Fruit fly (Drosophila melanogaster) whole organism, wandering third instar larva: ENCODE results near the gene Tim17a2.

Source experiments
- Abd-B ChIP-seq: fragments of >200 bp; optimal IDR thresholded peaks from 2 replicates; lab custom pipeline; 2017; ENCODE audit warnings: missing biosample characterization, missing genetic modification characterization
- CG32264 ChIP-seq: fragments of 200-800 bp; sonication (Bioruptor generic); optimal IDR thresholded peaks from 2 replicates; lab custom pipeline; 2016; ENCODE audit warnings: missing biosample characterization, missing genetic modification characterization
- CG9705 ChIP-seq: fragments of 200-800 bp; sonication (Bioruptor generic); optimal IDR thresholded peaks from 2 replicates; lab custom pipeline; 2018; ENCODE audit warnings: missing biosample characterization, mild to moderate bottlenecking, missing genetic modification characterization
- CrebA ChIP-seq: fragments of 200-800 bp; sonication (Bioruptor generic); optimal IDR thresholded peaks from 2 replicates; lab custom pipeline; 2016; ENCODE audit warnings: missing biosample characterization, mild to moderate bottlenecking, missing genetic modification characterization, borderline replicate concordance
- Dfd ChIP-seq: fragments of >200 bp; optimal IDR thresholded peaks from 2 replicates; lab custom pipeline; 2017; ENCODE audit warnings: missing biosample characterization, missing genetic modification characterization
- Dif ChIP-seq: fragments of 200-275, 200-300 bp; sonication (Bioruptor generic); optimal IDR thresholded peaks from 2 replicates; lab custom pipeline; 2018; ENCODE audit warnings: missing biosample characterization, missing genetic modification characterization; ENCODE audit not compliant: partially characterized antibody
- GATAd ChIP-seq: sonication (Bioruptor generic); optimal IDR thresholded peaks from 2 replicates; lab custom pipeline; 2016; ENCODE audit warnings: missing biosample characterization, missing genetic modification characterization
- HLH106 ChIP-seq: fragments of 200-800 bp; optimal IDR thresholded peaks from 3 replicates; lab custom pipeline; 2019; ENCODE audit warnings: missing biosample characterization, mild to moderate bottlenecking, missing genetic modification characterization, moderate library complexity
- Hnf4 ChIP-seq: fragments of 200-800 bp; sonication (Bioruptor generic); optimal IDR thresholded peaks from 2 replicates; lab custom pipeline; 2016; ENCODE audit warnings: missing biosample characterization, mild to moderate bottlenecking, missing genetic modification characterization
- Hr78 ChIP-seq: fragments of >200 bp; optimal IDR thresholded peaks from 2 replicates; lab custom pipeline; 2017; ENCODE audit warnings: missing biosample characterization, missing genetic modification characterization
- Hr83 ChIP-seq: fragments of 200-300 bp; sonication (Bioruptor generic); optimal IDR thresholded peaks from 2 replicates; lab custom pipeline; 2016; ENCODE audit warnings: missing biosample characterization, mild to moderate bottlenecking, missing genetic modification characterization, moderate library complexity; ENCODE audit not compliant: poor library complexity, severe bottlenecking
- Jra ChIP-seq: sonication (Bioruptor generic); optimal IDR thresholded peaks from 2 replicates; lab custom pipeline; 2016; ENCODE audit warnings: missing biosample characterization, missing genetic modification characterization
- Mio ChIP-seq: sonication (Bioruptor generic); optimal IDR thresholded peaks from 2 replicates; lab custom pipeline; 2016; ENCODE audit warnings: missing biosample characterization, missing genetic modification characterization
- Myc ChIP-seq: fragments of >200 bp; optimal IDR thresholded peaks from 2 replicates; lab custom pipeline; 2017
- N ChIP-seq: fragments of >200 bp; optimal IDR thresholded peaks from 2 replicates; lab custom pipeline; 2018; ENCODE audit warnings: missing biosample characterization, missing external identifiers, missing genetic modification characterization
- OdsH ChIP-seq: fragments of 200-800 bp; sonication (Bioruptor generic); optimal IDR thresholded peaks from 2 replicates; lab custom pipeline; 2016; ENCODE audit warnings: missing biosample characterization, mild to moderate bottlenecking, missing genetic modification characterization
- Rel ChIP-seq, 2 experiments: fragments of 200-800 bp; sonication (Bioruptor generic) in 1 of 2; optimal IDR thresholded peaks; 2 replicates in 1 of 2; 3 replicates in 1 of 2; lab custom pipeline; 2016 to 2019; ENCODE audit warnings: mild to moderate bottlenecking in 2 of 2, missing biosample characterization in 2 of 2, missing genetic modification characterization in 2 of 2, moderate library complexity in 1 of 2
- Sp1 ChIP-seq: fragments of 200-800 bp; sonication (Bioruptor generic); optimal IDR thresholded peaks from 3 replicates; lab custom pipeline; 2019; ENCODE audit warnings: missing biosample characterization, mild to moderate bottlenecking, missing genetic modification characterization, moderate library complexity
- Vsx2 ChIP-seq: fragments of 200-300, 225-300 bp; sonication (Bioruptor generic); optimal IDR thresholded peaks from 2 replicates; lab custom pipeline; 2018; ENCODE audit warnings: missing biosample characterization, missing genetic modification characterization; ENCODE audit not compliant: partially characterized antibody
- br ChIP-seq: fragments of 200-800 bp; sonication (Bioruptor generic); optimal IDR thresholded peaks from 2 replicates; lab custom pipeline; 2016; ENCODE audit warnings: missing biosample characterization, missing genetic modification characterization
- brk ChIP-seq: fragments of 200-800 bp; sonication (Bioruptor generic); optimal IDR thresholded peaks from 2 replicates; lab custom pipeline; 2016; ENCODE audit warnings: missing biosample characterization, mild to moderate bottlenecking, missing genetic modification characterization
- dl ChIP-seq, 2 experiments: fragments of 175-275, 200-275 bp in 1 of 2; fragments of 200-275 bp in 1 of 2; sonication (Bioruptor generic); optimal IDR thresholded peaks; lab custom pipeline; 2018; ENCODE audit warnings: mild to moderate bottlenecking in 2 of 2, missing biosample characterization in 2 of 2, missing genetic modification characterization in 2 of 2, moderate library complexity in 2 of 2; ENCODE audit not compliant: partially characterized antibody in 2 of 2, insufficient read depth in 1 of 2
- dmrt93B ChIP-seq: fragments of 200-800 bp; sonication (Bioruptor generic); optimal IDR thresholded peaks from 2 replicates; lab custom pipeline; 2018; ENCODE audit warnings: missing biosample characterization, mild to moderate bottlenecking, missing genetic modification characterization
- dsf ChIP-seq: sonication (Bioruptor generic); optimal IDR thresholded peaks from 2 replicates; lab custom pipeline; 2016; ENCODE audit warnings: missing biosample characterization, missing genetic modification characterization, borderline replicate concordance
- ey ChIP-seq: fragments of 200-800 bp; sonication (Bioruptor generic); optimal IDR thresholded peaks from 2 replicates; lab custom pipeline; 2016; ENCODE audit warnings: missing biosample characterization, missing genetic modification characterization
- foxo ChIP-seq, 2 experiments: fragments of 200-800 bp; sonication (Bioruptor generic); optimal IDR thresholded peaks; 2 replicates in 1 of 2; 3 replicates in 1 of 2; lab custom pipeline; 2016 to 2017; ENCODE audit warnings: missing biosample characterization in 2 of 2, missing genetic modification characterization in 2 of 2
- fru ChIP-seq: fragments of 200-800 bp; sonication (Bioruptor generic); optimal IDR thresholded peaks from 3 replicates; lab custom pipeline; 2016; ENCODE audit warnings: missing biosample characterization, mild to moderate bottlenecking, missing genetic modification characterization
- h ChIP-seq: fragments of 200-800 bp; sonication (Bioruptor generic); optimal IDR thresholded peaks from 3 replicates; lab custom pipeline; 2016; ENCODE audit warnings: missing biosample characterization, mild to moderate bottlenecking, missing genetic modification characterization
- jim ChIP-seq: fragments of 175-275, 200-325 bp; sonication (Bioruptor generic); optimal IDR thresholded peaks from 2 replicates; lab custom pipeline; 2016; ENCODE audit warnings: missing biosample characterization, mild to moderate bottlenecking, missing genetic modification characterization
- lola ChIP-seq: fragments of >200 bp; optimal IDR thresholded peaks from 2 replicates; lab custom pipeline; 2017; ENCODE audit warnings: missing biosample characterization, missing genetic modification characterization
- pan ChIP-seq: fragments of >200 bp; optimal IDR thresholded peaks from 2 replicates; lab custom pipeline; 2017
- psq ChIP-seq: fragments of 200-800 bp; sonication (Bioruptor generic); optimal IDR thresholded peaks from 3 replicates; lab custom pipeline; 2017; ENCODE audit warnings: missing biosample characterization, mild to moderate bottlenecking, missing genetic modification characterization, moderate library complexity
- rgr ChIP-seq: fragments of 200-800 bp; sonication (Bioruptor generic); optimal IDR thresholded peaks from 3 replicates; lab custom pipeline; 2016; ENCODE audit warnings: missing biosample characterization, mild to moderate bottlenecking, missing genetic modification characterization
- sage ChIP-seq: fragments of 200-800 bp; sonication (Bioruptor generic); optimal IDR thresholded peaks from 2 replicates; lab custom pipeline; 2016; ENCODE audit warnings: missing biosample characterization, mild to moderate bottlenecking, missing genetic modification characterization
- sv ChIP-seq: fragments of 200-800 bp; sonication (Bioruptor generic); optimal IDR thresholded peaks from 3 replicates; lab custom pipeline; 2016; ENCODE audit warnings: missing biosample characterization, missing genetic modification characterization
- tai ChIP-seq: sonication (Bioruptor generic); optimal IDR thresholded peaks from 2 replicates; lab custom pipeline; 2016; ENCODE audit warnings: missing biosample characterization, missing genetic modification characterization
- usp ChIP-seq: fragments of >200 bp; optimal IDR thresholded peaks from 2 replicates; lab custom pipeline; 2017; ENCODE audit warnings: missing biosample characterization, missing genetic modification characterization
- woc ChIP-seq: sonication (Bioruptor generic); optimal IDR thresholded peaks from 2 replicates; lab custom pipeline; 2016; ENCODE audit warnings: missing biosample characterization, mild to moderate bottlenecking, missing genetic modification characterization

The Tim17a2 gene

DNA sequence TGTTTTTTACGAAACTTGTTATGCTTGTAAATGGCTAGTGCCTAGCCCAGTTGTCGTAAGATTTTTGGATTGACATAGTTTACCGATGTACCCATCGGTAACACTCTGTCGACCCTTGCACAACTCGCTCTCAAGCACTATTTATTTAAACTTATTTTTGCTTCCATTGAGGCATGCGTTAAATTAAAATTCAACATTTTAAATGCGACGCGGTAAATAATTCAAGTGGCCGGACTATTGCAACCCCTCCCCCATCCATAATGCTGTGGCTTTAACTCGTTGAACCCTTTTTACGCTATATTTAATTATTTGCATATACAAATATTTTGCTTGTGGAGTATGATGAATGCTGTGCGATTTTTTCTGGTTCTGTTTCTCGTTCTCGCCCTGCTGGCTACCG is 13.2 kb downstream of the Tim17a2 start:
- no peak for TF ChIP-seq lola (GFP tag; lab: Kevin White, UChicago)
- no peak for TF ChIP-seq Dif (GFP tag; lab: Kevin White, UChicago)
- TF ChIP-seq Myc (lab: Kevin White, UChicago) = no peak
- TF ChIP-seq Hnf4 (GFP tag; lab: Kevin White, UChicago) = no peak
- no peak for TF ChIP-seq woc
- no peak for TF ChIP-seq Rel (GFP tag; optimal IDR thresholded peaks at IDR 0.05; lab: Kevin White, UChicago)
- no peak for TF ChIP-seq Rel (tag; optimal IDR thresholded peaks at IDR 0.05; lab: Kevin White, UChicago)
- TF ChIP-seq tai (GFP tag; lab: Kevin White, UChicago) = no peak
- TF ChIP-seq CrebA (GFP tag; lab: Kevin White, UChicago) = no peak
- no peak for TF ChIP-seq Sp1

DNA sequence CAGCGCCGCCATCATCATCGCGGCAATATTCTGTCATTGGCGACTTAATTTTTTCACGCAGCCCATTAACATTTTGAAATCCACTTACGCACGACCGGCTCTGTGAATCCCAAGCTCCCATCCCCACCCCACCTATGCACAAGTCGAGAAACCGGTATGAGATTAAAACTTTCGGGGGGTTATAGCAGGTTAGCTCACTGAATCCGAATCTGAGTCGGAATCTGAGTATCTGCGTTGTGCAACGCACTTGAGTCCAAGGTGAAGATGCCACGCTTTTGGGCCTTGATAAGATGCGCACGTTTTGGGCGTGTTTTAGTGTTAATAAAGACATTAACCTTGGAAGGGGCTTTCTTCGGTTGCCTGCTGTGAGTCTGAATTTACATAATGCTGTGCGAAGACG is 15.5 kb downstream of the Tim17a2 start:
- TF ChIP-seq Rel (GFP tag; optimal IDR thresholded peaks at IDR 0.05; lab: Kevin White, UChicago) = no peak
- peak; percentile 94 for TF ChIP-seq Rel (tag; optimal IDR thresholded peaks at IDR 0.05; lab: Kevin White, UChicago)
- TF ChIP-seq OdsH = peak; percentile 5
- TF ChIP-seq Dif (GFP tag; lab: Kevin White, UChicago) = peak; percentile 44
- TF ChIP-seq Hnf4 (GFP tag; lab: Kevin White, UChicago) = no peak

DNA sequence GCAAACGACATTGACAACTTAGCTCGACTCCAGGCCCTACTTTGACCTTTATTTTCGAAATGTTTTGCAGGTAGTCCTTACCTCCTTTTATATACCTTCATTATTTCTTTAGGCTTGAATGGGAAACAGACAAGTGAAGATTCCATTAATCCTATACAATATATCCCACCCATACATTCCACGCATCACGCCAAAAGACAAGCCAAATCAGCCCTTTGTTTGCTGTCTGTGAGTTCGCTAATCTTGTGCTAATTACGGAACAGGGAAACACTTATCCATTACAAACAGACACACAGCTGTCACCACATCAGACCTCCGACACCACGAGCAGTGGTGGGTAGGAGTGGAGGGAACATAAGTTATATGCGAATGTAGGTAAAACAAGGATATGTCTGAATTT is 21.8 kb downstream of the Tim17a2 start, which contains the start of gene CG33293:
Gene CG33293, minus strand, starts transcription at position 15 of the 400 bp plus-strand sequence.
- TF ChIP-seq Hr78 (GFP tag; lab: Kevin White, UChicago) = no peak
- TF ChIP-seq jim (GFP tag; lab: Kevin White, UChicago) = no peak
- TF ChIP-seq psq (GFP tag; lab: Kevin White, UChicago) = no peak
- TF ChIP-seq CrebA (GFP tag; lab: Kevin White, UChicago) = no peak
- TF ChIP-seq foxo (GFP tag; optimal IDR thresholded peaks at IDR 0.05; lab: Kevin White, UChicago) = no peak
- no peak for TF ChIP-seq Hnf4 (GFP tag; lab: Kevin White, UChicago)
- no peak for TF ChIP-seq HLH106
- TF ChIP-seq br (GFP tag; lab: Kevin White, UChicago) = no peak

DNA sequence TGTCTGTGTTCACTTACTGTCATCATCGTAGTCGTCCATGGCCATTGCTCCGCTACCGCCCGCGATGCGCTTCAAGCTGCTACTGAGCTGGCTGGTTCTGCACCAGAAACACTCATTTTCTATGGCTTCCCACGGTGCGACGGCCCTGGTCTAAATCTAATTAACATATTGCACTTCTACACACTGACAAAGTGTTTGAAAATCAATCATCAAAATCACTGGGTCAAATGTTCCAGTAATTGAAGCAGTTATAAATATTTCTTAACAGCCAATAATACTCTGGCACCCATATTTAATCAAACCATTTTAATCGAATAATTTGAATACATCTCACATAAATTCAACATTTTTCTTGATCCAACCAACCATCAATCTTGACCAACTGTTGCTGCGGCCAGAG is 25.3 kb downstream of the Tim17a2 start, which contains the start of gene rtp:
Gene rtp, minus strand, starts transcription at position 101 of the 400 bp plus-strand sequence.
- TF ChIP-seq HLH106 = no peak
- TF ChIP-seq pan (lab: Kevin White, UChicago) = no peak

DNA sequence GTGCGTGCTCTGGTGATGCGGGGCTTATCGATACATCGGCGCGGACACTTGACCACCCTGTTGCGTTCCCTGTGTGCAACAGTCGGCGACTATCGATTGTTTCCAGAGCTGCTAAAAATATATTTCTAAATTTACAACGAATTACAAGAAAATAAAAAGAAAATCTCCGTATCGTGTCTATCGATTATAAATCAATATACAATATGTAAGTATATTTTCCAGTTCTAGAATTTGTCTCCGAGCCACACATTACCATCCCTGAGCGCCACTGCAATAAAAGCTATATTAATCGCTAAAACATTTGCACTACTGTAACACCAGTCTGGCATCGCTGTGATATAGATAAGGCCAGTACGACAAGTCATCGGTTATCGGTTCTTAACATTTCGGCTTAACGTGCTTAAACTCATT is 30.3 kb downstream of the Tim17a2 start, which contains the start of the genes Kat60 and Mms19:
Gene Kat60, minus strand, starts transcription at position 13 of the 411 bp plus-strand sequence.
Gene Mms19, plus strand, starts transcription at position 347 of the 411 bp plus-strand sequence.
- TF ChIP-seq dmrt93B (GFP tag; lab: Kevin White, UChicago) = peak; percentile 64
- TF ChIP-seq ey (GFP tag; lab: Kevin White, UChicago) = peak; percentile 70
- peak; percentile 48 for TF ChIP-seq Sp1
- TF ChIP-seq sv (GFP tag; lab: Kevin White, UChicago) = peak; percentile 60
- TF ChIP-seq dsf (GFP tag; lab: Kevin White, UChicago) = peak; percentile 55
- TF ChIP-seq Abd-B = no peak
- TF ChIP-seq GATAd (GFP tag; lab: Kevin White, UChicago) = peak; percentile 75
- no peak for TF ChIP-seq lola (GFP tag; lab: Kevin White, UChicago)
- no peak for TF ChIP-seq pan (lab: Kevin White, UChicago)
- peak; percentile 55 for TF ChIP-seq psq (GFP tag; lab: Kevin White, UChicago)
- no peak for TF ChIP-seq N (GFP tag; lab: Kevin White, UChicago)
- peak; percentile 51 for TF ChIP-seq br (GFP tag; lab: Kevin White, UChicago)
- no peak for TF ChIP-seq brk (GFP tag; lab: Kevin White, UChicago)
- TF ChIP-seq Rel (GFP tag; optimal IDR thresholded peaks at IDR 0.05; lab: Kevin White, UChicago) = no peak
- peak; percentile 6 for TF ChIP-seq Rel (tag; optimal IDR thresholded peaks at IDR 0.05; lab: Kevin White, UChicago)
- no peak for TF ChIP-seq dl (GFP tag; optimal IDR thresholded peaks at IDR 0.05; lab: Kevin White, UChicago; ENCODE audit: insufficient read depth in 1 of 2, partially characterized antibody in 2 of 2)
- no peak for TF ChIP-seq jim (GFP tag; lab: Kevin White, UChicago)
- TF ChIP-seq Dfd (GFP tag; lab: Kevin White, UChicago) = no peak
- peak; percentile 61 for TF ChIP-seq rgr
- peak; percentile 40 for TF ChIP-seq CG9705
- TF ChIP-seq Hr78 (GFP tag; lab: Kevin White, UChicago) = no peak
- peak; percentile 95 for TF ChIP-seq Myc (lab: Kevin White, UChicago)
- no peak for TF ChIP-seq Mio (GFP tag; lab: Kevin White, UChicago)
- TF ChIP-seq h (GFP tag; lab: Kevin White, UChicago) = peak; percentile 77
- TF ChIP-seq Hnf4 (GFP tag; lab: Kevin White, UChicago) = peak; percentile 85
- TF ChIP-seq Dif (GFP tag; lab: Kevin White, UChicago) = no peak
- TF ChIP-seq fru (GFP tag; lab: Kevin White, UChicago) = peak; percentile 71
- peak; percentile 48 for TF ChIP-seq OdsH
- TF ChIP-seq sage (GFP tag; lab: Kevin White, UChicago) = no peak
- no peak for TF ChIP-seq CG32264 (GFP tag; lab: Kevin White, UChicago)
- TF ChIP-seq tai (GFP tag; lab: Kevin White, UChicago) = no peak
- peak; percentile 89 for TF ChIP-seq Jra (GFP tag; lab: Kevin White, UChicago)
- peak; percentile 96 for TF ChIP-seq woc
- peak; percentile 65 for TF ChIP-seq Hr83 (GFP tag; lab: Kevin White, UChicago)
- no peak for TF ChIP-seq Vsx2 (GFP tag; lab: Kevin White, UChicago)
- TF ChIP-seq HLH106 = peak; percentile 76
- no peak for TF ChIP-seq usp (GFP tag; lab: Kevin White, UChicago)
- no peak for TF ChIP-seq CrebA (GFP tag; lab: Kevin White, UChicago)
